Fruit fly (Drosophila melanogaster): ENCODE results near the gene Dmtn.

DNA sequence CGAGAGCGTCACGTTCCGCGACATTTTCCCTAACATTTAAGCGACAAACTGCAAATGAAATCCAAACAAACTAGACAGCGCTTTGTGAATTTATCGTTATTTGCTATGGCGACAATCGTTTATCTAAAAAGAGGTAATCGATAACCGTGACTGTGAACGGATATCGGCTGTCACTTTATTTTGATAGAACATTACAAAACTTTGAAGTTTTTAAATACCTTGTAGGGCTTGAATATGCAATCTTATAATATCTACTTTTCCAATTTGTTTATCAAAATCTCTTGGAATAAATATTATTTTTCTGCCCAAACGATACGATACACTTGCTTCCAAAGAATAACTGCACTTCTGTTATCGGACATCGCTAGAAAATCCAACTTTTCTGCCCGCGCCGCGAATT lies 25.6 kb downstream of the Dmtn start, which contains the start of the genes CG1024 and TfIIFalpha:
- TF ChIP-seq CG4496 (GFP tag; IDR thresholded peaks at IDR 0.05), result no peak
- TF ChIP-seq CG8159 (tag; optimal IDR thresholded peaks at IDR 0.05), result no peak

Measured in whole organism, pupa.